Fruit fly (Drosophila melanogaster): Measurements from ENCODE around the gene chinmo.

chinmo gene

DNA sequence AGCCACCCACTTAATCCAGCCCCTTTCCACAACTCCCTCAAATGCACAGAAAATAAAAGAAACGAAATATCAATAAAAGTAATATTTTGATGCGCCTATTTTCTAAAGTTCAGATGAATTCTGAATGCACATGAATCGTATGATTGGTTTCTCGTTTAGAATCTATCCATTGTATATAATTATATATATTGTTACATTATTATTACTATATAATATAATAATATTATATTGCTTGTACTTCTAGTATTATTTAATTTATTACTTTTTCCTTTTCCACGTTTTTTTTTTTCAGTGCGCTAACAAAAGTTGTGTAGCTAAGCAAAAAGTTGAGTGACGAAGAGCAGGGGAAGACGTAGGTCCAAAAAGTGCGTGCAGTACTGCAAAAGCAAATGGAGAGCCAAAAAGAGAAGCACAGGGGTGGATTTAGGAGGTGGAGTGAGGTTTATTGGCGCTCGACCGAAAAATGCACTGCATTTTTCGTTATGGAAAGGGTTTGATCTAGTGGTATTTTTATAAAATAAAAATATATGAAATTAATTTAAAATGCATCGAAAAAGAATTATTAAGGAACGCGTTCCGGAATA lies 1.7 kb upstream of the chinmo start (continued):
- TF ChIP-seq al (GFP tag; IDR thresholded peaks at IDR 0.05) (peak; percentile 83), Kr (GFP tag; optimal IDR thresholded peaks at IDR 0.05) (no peak), ranshi (GFP tag; IDR thresholded peaks at IDR 0.05) (peak; percentile 88), Sin3A (optimal IDR thresholded peaks at IDR 0.05) (no peak), BEAF-32 (GFP tag; optimal IDR thresholded peaks at IDR 0.05) (no peak), pnt (GFP tag; optimal IDR thresholded peaks at IDR 0.05) (peak; percentile 40), ATbp (GFP tag; optimal IDR thresholded peaks at IDR 0.05) (peak; percentile 93), chm (GFP tag; IDR thresholded peaks at IDR 0.05) (0 out of 2 replicates have a peak, but pooled peaks have one; percentile 6), Sry-β (GFP tag; optimal IDR thresholded peaks at IDR 0.05) (peak; percentile 34), CG2712 (tag; optimal IDR thresholded peaks at IDR 0.05) (peak; percentile 92), ssp (GFP tag; IDR thresholded peaks at IDR 0.05) (peak; percentile 82), crp (GFP tag; optimal IDR thresholded peaks at IDR 0.05) (peak in 1 of 2 experiments; percentile 51), GATAe (GFP tag; conservative IDR thresholded peaks at IDR 0.05) (peak; percentile 36), Doc3 (GFP tag; IDR thresholded peaks at IDR 0.05; ENCODE audit: partially characterized antibody) (no peak), Oaz (GFP tag; IDR thresholded peaks at IDR 0.05) (peak; percentile 83), vvl (GFP tag; IDR thresholded peaks at IDR 0.05) (peak; percentile 89), D19B (GFP tag; optimal IDR thresholded peaks at IDR 0.05) (peak; percentile 66), CG12744 (GFP tag; optimal IDR thresholded peaks at IDR 0.05) (peak; percentile 2), CG8359 (GFP tag; optimal IDR thresholded peaks at IDR 0.05; ENCODE audit: borderline replicate concordance) (peak; percentile 75), CG11247 (GFP tag; IDR thresholded peaks at IDR 0.05) (peak; percentile 88), CG3995 (GFP tag; optimal IDR thresholded peaks at IDR 0.05) (peak; percentile 44), tup (GFP tag; optimal IDR thresholded peaks at IDR 0.05) (no peak), CG12299 (tag; optimal IDR thresholded peaks at IDR 0.05) (peak; percentile 87), HLH54F (GFP tag; optimal IDR thresholded peaks at IDR 0.05) (no peak), CrebB (tag; optimal IDR thresholded peaks at IDR 0.05) (peak; percentile 74), CG6272 (GFP tag; IDR thresholded peaks at IDR 0.05) (peak; percentile 90), zen2 (GFP tag; IDR thresholded peaks at IDR 0.05; ENCODE audit: partially characterized antibody) (no peak), jing (GFP tag; optimal IDR thresholded peaks at IDR 0.05) (peak; percentile 15), CG1603 (tag; optimal IDR thresholded peaks at IDR 0.05) (peak; percentile 20), CG17359 (tag; optimal IDR thresholded peaks at IDR 0.05) (peak; percentile 98), Gug (GFP tag; IDR thresholded peaks at IDR 0.05) (peak; percentile 97), Lpt (GFP tag; optimal IDR thresholded peaks at IDR 0.05) (no peak), NFAT (GFP tag; IDR thresholded peaks at IDR 0.05) (peak; percentile 89), CG6175 (GFP tag; IDR thresholded peaks at IDR 0.05) (peak; percentile 17; the same call in 2 of the 3 replicates), gce (GFP tag; IDR thresholded peaks at IDR 0.05) (peak; percentile 73), pfk (GFP tag; optimal IDR thresholded peaks at IDR 0.05) (no peak), nom (GFP tag; optimal IDR thresholded peaks at IDR 0.05) (no peak), chif (GFP tag; optimal IDR thresholded peaks at IDR 0.05) (peak in 1 of 2 experiments; percentile 57), abd-A (tag; optimal IDR thresholded peaks at IDR 0.05) (peak; percentile 53), CG3726 (GFP tag; IDR thresholded peaks at IDR 0.05) (peak; percentile 85), kah (GFP tag; optimal IDR thresholded peaks at IDR 0.05) (peak; percentile 93), ac (GFP tag; optimal IDR thresholded peaks at IDR 0.05) (no peak), Dip2 (GFP tag; IDR thresholded peaks at IDR 0.05) (peak; percentile 58; the same call in 1 of the 2 replicates), H15 (GFP tag; IDR thresholded peaks at IDR 0.05) (peak; percentile 85), jigr1 (GFP tag; IDR thresholded peaks at IDR 0.05) (peak; percentile 73), sug (tag; optimal IDR thresholded peaks at IDR 0.05) (peak; percentile 79), ken (GFP tag; IDR thresholded peaks at IDR 0.05) (peak; percentile 88), rib (GFP tag; IDR thresholded peaks at IDR 0.05) (peak; percentile 79; the same call in 1 of the 2 replicates), CG15696 (tag; optimal IDR thresholded peaks at IDR 0.05) (peak; percentile 54), Hmx (GFP tag; optimal IDR thresholded peaks at IDR 0.05) (no peak)
